Worm (Caenorhabditis elegans) whole organism, early embryonic: ENCODE results near the gene C25F9.14.

Source experiments
- hmbx-1 ChIP-seq: sonication (generic microtip); optimal IDR thresholded peaks from 2 replicates; lab custom pipeline; 2016; ENCODE audit warnings: mild to moderate bottlenecking, missing genetic modification characterization, missing compliant biosample characterization
- sea-1 ChIP-seq: fragments of 200-800 bp; sonication (Bioruptor generic); conservative IDR thresholded peaks from 2 replicates; pipeline ENCODE4 v1.3.6; 2022; ENCODE audit warnings: missing genetic modification characterization, missing compliant biosample characterization

DNA sequence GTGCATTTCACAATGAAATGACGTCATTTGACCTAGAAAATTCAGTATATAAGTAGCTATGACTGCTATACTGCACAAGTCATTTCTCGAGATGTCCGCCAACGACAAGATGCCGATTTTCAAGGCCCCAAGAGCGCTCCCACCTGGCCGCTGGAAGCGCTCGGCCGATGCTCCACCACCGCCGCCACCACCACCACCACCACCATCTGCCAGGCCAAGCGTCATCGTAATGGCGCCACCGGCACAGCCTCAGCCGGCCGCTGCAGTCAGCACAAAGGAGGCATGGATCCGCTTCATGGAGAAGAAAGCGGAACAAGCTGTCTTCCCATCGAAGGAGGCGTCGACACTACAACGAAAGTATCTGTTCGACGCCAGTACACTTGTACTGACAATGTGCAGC is 49.0 kb downstream of the C25F9.14 start, which contains the start of gene Y43F8B.28:
- TF ChIP-seq sea-1 (no peak), hmbx-1 (no peak)
